Worm (Caenorhabditis elegans) whole organism, young adult: ENCODE measurements around the gene srh-128.

Experiments
- F33H1.4 ChIP-seq: fragments of 200-800 bp; sonication (Bioruptor generic); IDR thresholded peaks from 2 replicates; pipeline ENCODE4 v1.3.6; 2022; ENCODE audit warnings: missing genetic modification reagents, missing genetic modification characterization, missing compliant biosample characterization
- F57C9.4 ChIP-seq: sonication (generic microtip); optimal IDR thresholded peaks from 2 replicates; lab custom pipeline; 2017; ENCODE audit warnings: mild to moderate bottlenecking, missing genetic modification characterization, missing compliant biosample characterization
- Y67H2A.10 ChIP-seq: fragments of 200-800 bp; sonication (Bioruptor generic); conservative IDR thresholded peaks from 2 replicates; pipeline ENCODE4 v1.3.6; 2022; ENCODE audit warnings: missing genetic modification reagents, missing genetic modification characterization, missing compliant biosample characterization
- Y79H2A.3 ChIP-seq: fragments of 200-800 bp; sonication (Bioruptor generic); conservative IDR thresholded peaks from 2 replicates; pipeline ENCODE4 v1.3.6; 2022; ENCODE audit warnings: missing genetic modification reagents, missing genetic modification characterization, missing compliant biosample characterization
- ZK185.1 ChIP-seq: sonication (generic microtip); optimal IDR thresholded peaks from 2 replicates; lab custom pipeline; 2016; ENCODE audit warnings: mild to moderate bottlenecking, missing genetic modification characterization, missing compliant biosample characterization; ENCODE audit not compliant: poor library complexity, severe bottlenecking
- ama-1 ChIP-seq, 3 experiments: fragments of 150-350 bp in 1 of 3; sonication (generic microtip) in 2 of 3; optimal IDR thresholded peaks; 2 replicates each; lab custom pipeline; 2014 to 2018; ENCODE audit warnings: missing biosample characterization in 2 of 3, missing genetic modification characterization in 2 of 3, missing genetic modification reagents in 2 of 3
- ccch-3 ChIP-seq: fragments of 200-800 bp; sonication (Bioruptor generic); optimal IDR thresholded peaks from 2 replicates; lab custom pipeline; 2018; ENCODE audit warnings: mild to moderate bottlenecking, missing genetic modification characterization, missing compliant biosample characterization
- cebp-1 ChIP-seq, 2 experiments: fragments of 200-800 bp in 1 of 2; sonication (Bioruptor generic) in 1 of 2; sonication (generic microtip) in 1 of 2; IDR thresholded peaks in 1 of 2; optimal IDR thresholded peaks in 1 of 2; 2 replicates each; pipeline versions ENCODE4 v1.3.6 to Lab custom; 2017 to 2022; ENCODE audit warnings: missing compliant biosample characterization in 2 of 2, missing genetic modification characterization in 2 of 2, mild to moderate bottlenecking in 1 of 2, missing genetic modification reagents in 1 of 2, moderate library complexity in 1 of 2
- cebp-2 ChIP-seq: fragments of 200-800 bp; sonication (Bioruptor generic); IDR thresholded peaks from 2 replicates; pipeline ENCODE4 v1.3.6; 2022; ENCODE audit warnings: missing genetic modification characterization, missing compliant biosample characterization
- ceh-27 ChIP-seq: fragments of 200-800 bp; sonication (Bioruptor generic); optimal IDR thresholded peaks from 2 replicates; lab custom pipeline; 2018; ENCODE audit warnings: mild to moderate bottlenecking, missing genetic modification characterization, moderate library complexity, missing compliant biosample characterization
- die-1 ChIP-seq: sonication (generic microtip); optimal IDR thresholded peaks from 2 replicates; lab custom pipeline; 2016; ENCODE audit warnings: missing genotype, mild to moderate bottlenecking, missing genetic modification characterization, missing compliant biosample characterization
- dox-1 ChIP-seq: fragments of 200-800 bp; sonication (Bioruptor generic); IDR thresholded peaks from 2 replicates; pipeline ENCODE4 v1.3.6; 2022; ENCODE audit warnings: missing genetic modification reagents, missing genetic modification characterization, missing compliant biosample characterization
- efl-1 ChIP-seq: fragments of 150-350 bp; optimal IDR thresholded peaks from 2 replicates; lab custom pipeline; 2014; ENCODE audit warnings: missing biosample characterization, missing genetic modification reagents, missing genetic modification characterization
- egrh-3 ChIP-seq: fragments of 200-800 bp; sonication (Bioruptor generic); IDR thresholded peaks from 2 replicates; pipeline ENCODE4 v1.3.6; 2022; ENCODE audit warnings: missing genetic modification reagents, missing genetic modification characterization, missing compliant biosample characterization
- ekl-4 ChIP-seq: fragments of 200-800 bp; sonication (Bioruptor generic); IDR thresholded peaks from 2 replicates; pipeline ENCODE4 v1.3.6; 2022; ENCODE audit warnings: missing genetic modification reagents, missing genetic modification characterization, missing compliant biosample characterization
- hmg-1.2 ChIP-seq: fragments of 200-800 bp; sonication (Bioruptor generic); IDR thresholded peaks from 2 replicates; pipeline ENCODE4 v1.3.6; 2022; ENCODE audit warnings: missing genetic modification reagents, missing genetic modification characterization, missing compliant biosample characterization
- hrde-1 ChIP-seq: sonication (generic microtip); optimal IDR thresholded peaks from 2 replicates; lab custom pipeline; 2016; ENCODE audit warnings: missing genetic modification characterization, mild to moderate bottlenecking, missing compliant biosample characterization, moderate library complexity, missing genotype, missing genetic modification reagents, borderline replicate concordance
- let-607 ChIP-seq, 2 experiments: fragments of 200-800 bp in 1 of 2; sonication (Bioruptor generic) in 1 of 2; sonication (generic microtip) in 1 of 2; optimal IDR thresholded peaks; 2 replicates each; lab custom pipeline; 2016 to 2018; ENCODE audit warnings: mild to moderate bottlenecking in 2 of 2, missing compliant biosample characterization in 2 of 2, missing genetic modification characterization in 2 of 2, moderate library complexity in 2 of 2, missing genotype in 1 of 2
- lin-40 ChIP-seq: sonication (generic microtip); optimal IDR thresholded peaks from 2 replicates; lab custom pipeline; 2016; ENCODE audit warnings: missing genetic modification characterization, mild to moderate bottlenecking, missing compliant biosample characterization, missing genotype, missing genetic modification reagents
- lin-54 ChIP-seq: fragments of 200-800 bp; sonication (Bioruptor generic); optimal IDR thresholded peaks from 2 replicates; lab custom pipeline; 2018; ENCODE audit warnings: mild to moderate bottlenecking, missing genetic modification characterization, missing compliant biosample characterization
- lir-1 ChIP-seq: fragments of 200-800 bp; sonication (Bioruptor generic); conservative IDR thresholded peaks from 2 replicates; pipeline ENCODE4 v1.3.6; 2022; ENCODE audit warnings: missing genetic modification reagents, missing genetic modification characterization, missing compliant biosample characterization
- lsl-1 ChIP-seq: fragments of 200-800 bp; sonication (Bioruptor generic); optimal IDR thresholded peaks from 2 replicates; lab custom pipeline; 2018; ENCODE audit warnings: mild to moderate bottlenecking, missing genetic modification characterization, moderate library complexity, missing compliant biosample characterization
- madf-3 ChIP-seq: fragments of 200-800 bp; sonication (Bioruptor generic); IDR thresholded peaks from 2 replicates; pipeline ENCODE4 v1.3.6; 2022; ENCODE audit warnings: missing genetic modification reagents, missing genetic modification characterization, missing compliant biosample characterization
- madf-8 ChIP-seq: fragments of 200-800 bp; sonication (Bioruptor generic); conservative IDR thresholded peaks from 2 replicates; pipeline ENCODE4 v1.3.6; 2022; ENCODE audit warnings: missing genetic modification reagents, missing genetic modification characterization, missing compliant biosample characterization
- mcd-1 ChIP-seq: fragments of 200-800 bp; sonication (Bioruptor generic); IDR thresholded peaks from 2 replicates; pipeline ENCODE4 v1.3.6; 2022; ENCODE audit warnings: missing genetic modification reagents, missing genetic modification characterization, missing compliant biosample characterization
- mel-28 ChIP-seq: sonication (generic microtip); optimal IDR thresholded peaks from 2 replicates; lab custom pipeline; 2016; ENCODE audit warnings: borderline replicate concordance, mild to moderate bottlenecking, missing genetic modification characterization, missing compliant biosample characterization
- nhr-120 ChIP-seq: fragments of 200-800 bp; sonication (Bioruptor generic); IDR thresholded peaks from 2 replicates; pipeline ENCODE4 v1.3.6; 2022; ENCODE audit warnings: missing genetic modification characterization, missing compliant biosample characterization
- pbrm-1 ChIP-seq: fragments of 200-800 bp; sonication (Bioruptor generic); IDR thresholded peaks from 2 replicates; pipeline ENCODE4 v1.3.6; 2022; ENCODE audit warnings: missing genetic modification reagents, missing genetic modification characterization, missing compliant biosample characterization
- pha-4 ChIP-seq: fragments of 150-350 bp; sonication (generic microtip); optimal IDR thresholded peaks from 2 replicates; lab custom pipeline; 2014; ENCODE audit warnings: missing biosample characterization, missing genetic modification reagents, missing genetic modification characterization
- rcor-1 ChIP-seq: fragments of 200-800 bp; sonication (Bioruptor generic); IDR thresholded peaks from 2 replicates; pipeline ENCODE4 v1.3.6; 2022; ENCODE audit warnings: missing genetic modification reagents, missing genetic modification characterization, missing compliant biosample characterization
- sptf-2 ChIP-seq: fragments of 200-800 bp; sonication (Bioruptor generic); optimal IDR thresholded peaks from 2 replicates; lab custom pipeline; 2018; ENCODE audit warnings: mild to moderate bottlenecking, missing genetic modification characterization, missing compliant biosample characterization
- tbx-9 ChIP-seq: sonication (generic microtip); optimal IDR thresholded peaks from 2 replicates; lab custom pipeline; 2016; ENCODE audit warnings: borderline replicate concordance, missing genetic modification characterization, inconsistent platforms, missing compliant biosample characterization
- tlf-1 ChIP-seq: fragments of 200-800 bp; sonication (Bioruptor generic); optimal IDR thresholded peaks from 2 replicates; lab custom pipeline; 2018; ENCODE audit warnings: mild to moderate bottlenecking, missing genetic modification characterization, missing compliant biosample characterization
- unc-62 ChIP-seq: fragments of 150-350 bp; optimal IDR thresholded peaks from 2 replicates; lab custom pipeline; 2014; ENCODE audit warnings: missing biosample characterization, missing genetic modification reagents, missing genetic modification characterization
- zfh-2 ChIP-seq: fragments of 200-800 bp; sonication (Bioruptor generic); conservative IDR thresholded peaks from 2 replicates; pipeline ENCODE4 v1.3.6; 2022; ENCODE audit warnings: missing genetic modification reagents, missing genetic modification characterization, missing compliant biosample characterization
- zim-3 ChIP-seq: sonication (generic microtip); optimal IDR thresholded peaks from 2 replicates; lab custom pipeline; 2017; ENCODE audit warnings: mild to moderate bottlenecking, missing genetic modification characterization, moderate library complexity, missing compliant biosample characterization
- ztf-18 ChIP-seq: sonication (generic microtip); optimal IDR thresholded peaks from 2 replicates; lab custom pipeline; 2016; ENCODE audit warnings: missing genotype, mild to moderate bottlenecking, missing genetic modification characterization, missing compliant biosample characterization
- ztf-22 ChIP-seq: fragments of 200-800 bp; sonication (Bioruptor generic); optimal IDR thresholded peaks from 2 replicates; lab custom pipeline; 2018; ENCODE audit warnings: mild to moderate bottlenecking, missing genetic modification characterization, moderate library complexity, missing compliant biosample characterization
- ztf-25 ChIP-seq: fragments of 200-800 bp; sonication (Bioruptor generic); IDR thresholded peaks from 2 replicates; pipeline ENCODE4 v1.3.6; 2022; ENCODE audit warnings: missing genetic modification reagents, missing genetic modification characterization, missing compliant biosample characterization

srh-128 gene

ce11 chrII:2735192-2735591 lies 30.1 kb upstream of the srh-128 start, which contains the start of gene wdr-31:
Gene wdr-31 (minus strand): TSS chrII:2735292.
- TF ChIP-seq F57C9.4 (tag; lab: Kevin White, UChicago) = no peak
- no peak for TF ChIP-seq ekl-4
- TF ChIP-seq efl-1 (GFP tag; lab: Kevin White, UChicago) = no peak

ce11 chrII:2734735-2735134 lies 29.6 kb upstream of the srh-128 start:
- TF ChIP-seq pbrm-1 (GFP tag; lab: Robert Waterston, UW) = no peak
- TF ChIP-seq ztf-18 = no peak
- peak; percentile 61; the same call in 1 of the 2 replicates for TF ChIP-seq hmg-1.2 (GFP tag; lab: Robert Waterston, UW)
- TF ChIP-seq mcd-1 (GFP tag; lab: Robert Waterston, UW) = no peak
- no peak for TF ChIP-seq sptf-2 (GFP tag; lab: Kevin White, UChicago)
- no peak for TF ChIP-seq unc-62 (GFP tag; lab: Kevin White, UChicago)
- TF ChIP-seq die-1 (tag; lab: Kevin White, UChicago) = no peak
- TF ChIP-seq cebp-2 (GFP tag; lab: Robert Waterston, UW) = 0 out of 2 replicates have a peak, but pooled peaks have one; percentile 12
- no peak for TF ChIP-seq lsl-1 (GFP tag; lab: Kevin White, UChicago)
- TF ChIP-seq egrh-3 (GFP tag; lab: Robert Waterston, UW) = no peak
- TF ChIP-seq F33H1.4 (GFP tag; lab: Robert Waterston, UW) = no peak
- no peak for TF ChIP-seq dox-1 (GFP tag; lab: Robert Waterston, UW)
- TF ChIP-seq hrde-1 (tag; lab: Kevin White, UChicago) = no peak
- TF ChIP-seq madf-3 (GFP tag; lab: Robert Waterston, UW) = 0 out of 2 replicates have a peak, but pooled peaks have one; percentile 23
- no peak for TF ChIP-seq cebp-1 (GFP tag; IDR thresholded peaks at IDR 0.05; lab: Robert Waterston, UW)
- peak; percentile 10 for TF ChIP-seq cebp-1 (tag; optimal IDR thresholded peaks at IDR 0.05; lab: Kevin White, UChicago)
- TF ChIP-seq zfh-2 (GFP tag; lab: Robert Waterston, UW) = peak; percentile 39; the same call in 1 of the 2 replicates
- TF ChIP-seq, all 124 proteins: peak for 5

- TF ChIP-seq lir-1 (GFP tag; lab: Robert Waterston, UW) (no peak), unc-62 (GFP tag; lab: Kevin White, UChicago) (no peak), pha-4 (tag; lab: Kevin White, UChicago) (no peak), tlf-1 (no peak), let-607 (tag; optimal IDR thresholded peaks at IDR 0.05; lab: Kevin White, UChicago) (no peak), hrde-1 (tag; lab: Kevin White, UChicago) (no peak), ztf-25 (GFP tag; lab: Robert Waterston, UW) (no peak)
Observed at ce11 chrII:2734266-2734665, 29.2 kb upstream of the srh-128 start.

ce11 chrII:2730647-2731046 lies 25.5 kb upstream of the srh-128 start:
- TF ChIP-seq ztf-25 (GFP tag; lab: Robert Waterston, UW) (no peak), Y79H2A.3 (GFP tag; lab: Robert Waterston, UW) (no peak), rcor-1 (GFP tag; lab: Robert Waterston, UW) (no peak), tbx-9 (tag; lab: Kevin White, UChicago) (no peak), mel-28 (no peak), ceh-27 (GFP tag; lab: Kevin White, UChicago) (no peak), zfh-2 (GFP tag; lab: Robert Waterston, UW) (no peak), lin-40 (no peak), ztf-22 (GFP tag; lab: Kevin White, UChicago) (no peak), lin-54 (no peak), ccch-3 (GFP tag; lab: Kevin White, UChicago) (no peak), zim-3 (no peak), ZK185.1 (tag; lab: Kevin White, UChicago) (no peak), cebp-2 (GFP tag; lab: Robert Waterston, UW) (no peak), madf-8 (no peak), ama-1 (optimal IDR thresholded peaks at IDR 0.05; lab: Kevin White, UChicago) (no peak), ama-1 (GFP tag; optimal IDR thresholded peaks at IDR 0.05; lab: Kevin White, UChicago) (no peak), Y67H2A.10 (GFP tag; lab: Robert Waterston, UW) (no peak), nhr-120 (GFP tag; lab: Robert Waterston, UW) (no peak), madf-3 (GFP tag; lab: Robert Waterston, UW) (no peak), ekl-4 (no peak)
